Fruit fly (Drosophila melanogaster) whole organism, embryonic: Measurements from ENCODE around the gene Lamtor5.

Source experiments
- Adf1 ChIP-seq: fragments of 200-800 bp; sonication (Bioruptor generic); IDR thresholded peaks from 2 replicates; pipeline ENCODE4 v1.3.6; 2022; ENCODE audit warnings: missing biosample characterization, missing genetic modification characterization
- Asciz ChIP-seq: fragments of 200-800 bp; sonication (Bioruptor generic); optimal IDR thresholded peaks from 2 replicates; lab custom pipeline; 2017; ENCODE audit warnings: missing biosample characterization, mild to moderate bottlenecking, missing genetic modification characterization, missing genetic modification reagents
- CG10147 ChIP-seq: fragments of 200-800 bp; sonication (Bioruptor generic); optimal IDR thresholded peaks from 2 replicates; lab custom pipeline; 2019; ENCODE audit warnings: missing biosample characterization, mild to moderate bottlenecking, missing genetic modification characterization, moderate library complexity
- CG10654 ChIP-seq: fragments of 200-800 bp; sonication (Bioruptor generic); optimal IDR thresholded peaks from 2 replicates; lab custom pipeline; 2016; ENCODE audit warnings: missing biosample characterization, missing genetic modification characterization
- CG10959 ChIP-seq: fragments of 200-800 bp; sonication (Bioruptor generic); IDR thresholded peaks from 2 replicates; pipeline ENCODE4 v1.3.6; 2022; ENCODE audit warnings: missing biosample characterization, missing genetic modification characterization
- CG10979 ChIP-seq: fragments of 200-800 bp; sonication (Bioruptor generic); optimal IDR thresholded peaks from 2 replicates; lab custom pipeline; 2018; ENCODE audit warnings: missing biosample characterization, mild to moderate bottlenecking, missing genetic modification characterization, moderate library complexity
- CG11504 ChIP-seq: fragments of 200-800 bp; sonication (Bioruptor generic); optimal IDR thresholded peaks from 3 replicates; lab custom pipeline; 2019; ENCODE audit warnings: missing biosample characterization, mild to moderate bottlenecking, missing genetic modification characterization, moderate library complexity
- CG1233 ChIP-seq: fragments of 200-800 bp; sonication (Bioruptor generic); optimal IDR thresholded peaks from 4 replicates; lab custom pipeline; 2018; ENCODE audit warnings: missing biosample characterization, mild to moderate bottlenecking, missing genetic modification characterization
- CG12744 ChIP-seq: fragments of 200-800 bp; sonication (Bioruptor generic); optimal IDR thresholded peaks from 2 replicates; lab custom pipeline; 2016; ENCODE audit warnings: missing biosample characterization, missing genetic modification characterization
- CG14667 ChIP-seq: fragments of 200-800 bp; sonication (Bioruptor generic); IDR thresholded peaks from 2 replicates; pipeline ENCODE4 v1.3.6; 2022; ENCODE audit warnings: missing biosample characterization, missing genetic modification characterization
- CG14965 ChIP-seq: fragments of 200-800 bp; sonication (Bioruptor generic); optimal IDR thresholded peaks from 2 replicates; lab custom pipeline; 2016; ENCODE audit warnings: missing biosample characterization, missing genetic modification characterization, borderline replicate concordance
- CG15073 ChIP-seq: fragments of 200-800 bp; sonication (Bioruptor generic); optimal IDR thresholded peaks from 2 replicates; lab custom pipeline; 2016; ENCODE audit warnings: missing biosample characterization, missing genetic modification characterization
- CG15269 ChIP-seq: fragments of 200-800 bp; sonication (Bioruptor generic); optimal IDR thresholded peaks from 2 replicates; lab custom pipeline; 2018; ENCODE audit warnings: missing biosample characterization, mild to moderate bottlenecking, missing genetic modification characterization, moderate library complexity
- CG17361 ChIP-seq: fragments of 200-800 bp; sonication (Bioruptor generic); IDR thresholded peaks from 3 replicates; pipeline ENCODE4 v1.3.6; 2022; ENCODE audit warnings: missing biosample characterization, missing genetic modification characterization
- CG17802 ChIP-seq: fragments of 200-800 bp; sonication (Bioruptor generic); optimal IDR thresholded peaks from 2 replicates; lab custom pipeline; 2018; ENCODE audit warnings: missing biosample characterization, mild to moderate bottlenecking, missing genetic modification characterization, moderate library complexity
- CG18619 ChIP-seq: fragments of 200-800 bp; sonication (Bioruptor generic); optimal IDR thresholded peaks from 3 replicates; lab custom pipeline; 2017; ENCODE audit warnings: missing biosample characterization, mild to moderate bottlenecking, missing genetic modification characterization
- CG2889 ChIP-seq: fragments of 200-800 bp; sonication (Bioruptor generic); IDR thresholded peaks from 3 replicates; pipeline ENCODE4 v1.3.6; 2022; ENCODE audit warnings: missing biosample characterization, missing genetic modification characterization
- CG30020 ChIP-seq: fragments of 200-800 bp; optimal IDR thresholded peaks from 2 replicates; lab custom pipeline; 2019; ENCODE audit warnings: missing biosample characterization, mild to moderate bottlenecking, missing genetic modification characterization, moderate library complexity
- CG3995 ChIP-seq: fragments of 200-800 bp; sonication (Bioruptor generic); optimal IDR thresholded peaks from 3 replicates; lab custom pipeline; 2016; ENCODE audit warnings: missing biosample characterization, missing genetic modification characterization
- CG6689 ChIP-seq: fragments of 200-800 bp; sonication (Bioruptor generic); IDR thresholded peaks from 2 replicates; pipeline ENCODE4 v1.3.6; 2022; ENCODE audit warnings: missing biosample characterization, missing genetic modification characterization
- CG7928 ChIP-seq: fragments of 200-800 bp; sonication (Bioruptor generic); optimal IDR thresholded peaks from 2 replicates; lab custom pipeline; 2017; ENCODE audit warnings: missing biosample characterization, mild to moderate bottlenecking, missing genetic modification characterization
- CG7987 ChIP-seq: fragments of 200-800 bp; sonication (Bioruptor generic); optimal IDR thresholded peaks from 2 replicates; lab custom pipeline; 2018; ENCODE audit warnings: missing biosample characterization, mild to moderate bottlenecking, missing genetic modification characterization, moderate library complexity
- Dip2 ChIP-seq: fragments of 200-800 bp; sonication (Bioruptor generic); IDR thresholded peaks from 2 replicates; pipeline ENCODE4 v1.3.6; 2022; ENCODE audit warnings: missing biosample characterization, missing genetic modification characterization
- Elba2 ChIP-seq: fragments of 200-800 bp; sonication (Bioruptor generic); optimal IDR thresholded peaks from 3 replicates; lab custom pipeline; 2016; ENCODE audit warnings: missing biosample characterization, missing genetic modification characterization
- Fer1 ChIP-seq: fragments of 200-800 bp; sonication (Bioruptor generic); optimal IDR thresholded peaks from 2 replicates; lab custom pipeline; 2017; ENCODE audit warnings: missing biosample characterization, mild to moderate bottlenecking, missing genetic modification characterization
- Hmx ChIP-seq: fragments of 200-800 bp; sonication (Bioruptor generic); optimal IDR thresholded peaks from 2 replicates; lab custom pipeline; 2016; ENCODE audit warnings: missing biosample characterization, missing genetic modification characterization
- Jarid2 ChIP-seq: fragments of 200-800 bp; sonication (Bioruptor generic); optimal IDR thresholded peaks from 3 replicates; lab custom pipeline; 2017; ENCODE audit warnings: mild to moderate bottlenecking, missing biosample characterization, missing genetic modification reagents, missing genetic modification characterization
- MESR4 ChIP-seq: fragments of 200-800 bp; sonication (Bioruptor generic); optimal IDR thresholded peaks from 2 replicates; lab custom pipeline; 2018; ENCODE audit warnings: missing biosample characterization, mild to moderate bottlenecking, missing genetic modification characterization, moderate library complexity
- NK7.1 ChIP-seq: fragments of 200-800 bp; sonication (Bioruptor generic); optimal IDR thresholded peaks from 3 replicates; lab custom pipeline; 2016; ENCODE audit warnings: missing biosample characterization, missing genetic modification characterization
- Scr ChIP-seq: fragments of 200-800 bp; sonication (Bioruptor generic); IDR thresholded peaks from 2 replicates; pipeline ENCODE4 v1.3.6; 2022; ENCODE audit warnings: missing biosample characterization, missing genetic modification characterization; ENCODE audit not compliant: partially characterized antibody
- az2 ChIP-seq: fragments of 200-800 bp; sonication (Bioruptor generic); optimal IDR thresholded peaks from 3 replicates; lab custom pipeline; 2016; ENCODE audit warnings: missing biosample characterization, missing genetic modification characterization
- cg ChIP-seq: fragments of 200-800 bp; sonication (Bioruptor generic); optimal IDR thresholded peaks from 3 replicates; lab custom pipeline; 2019; ENCODE audit warnings: missing biosample characterization, mild to moderate bottlenecking, missing genetic modification characterization, moderate library complexity
- da ChIP-seq: fragments of 200-800 bp; sonication (Bioruptor generic); optimal IDR thresholded peaks from 2 replicates; lab custom pipeline; 2016; ENCODE audit warnings: missing biosample characterization, missing genetic modification characterization
- dan ChIP-seq: fragments of 200-800 bp; sonication (Bioruptor generic); IDR thresholded peaks from 2 replicates; pipeline ENCODE4 v1.3.6; 2022; ENCODE audit warnings: missing biosample characterization, missing genetic modification characterization
- dimm ChIP-seq: fragments of 200-800 bp; sonication (Bioruptor generic); IDR thresholded peaks from 2 replicates; pipeline ENCODE4 v1.3.6; 2022; ENCODE audit warnings: missing biosample characterization, missing genetic modification characterization
- dmrt11E ChIP-seq: fragments of 200-800 bp; sonication (Bioruptor generic); optimal IDR thresholded peaks from 3 replicates; lab custom pipeline; 2018; ENCODE audit warnings: missing biosample characterization, mild to moderate bottlenecking, missing genetic modification characterization, moderate library complexity
- emc ChIP-seq: fragments of 200-800 bp; sonication (Bioruptor generic); optimal IDR thresholded peaks from 2 replicates; lab custom pipeline; 2016; ENCODE audit warnings: missing biosample characterization, missing genetic modification characterization
- en ChIP-seq: fragments of 200-800 bp; sonication (Bioruptor generic); optimal IDR thresholded peaks from 2 replicates; lab custom pipeline; 2016; ENCODE audit warnings: missing biosample characterization, missing genetic modification characterization
- hkb ChIP-seq, 2 experiments: fragments of 200-800 bp in 1 of 2; fragments of >200 bp in 1 of 2; sonication (Bioruptor generic) in 1 of 2; IDR thresholded peaks in 1 of 2; optimal IDR thresholded peaks in 1 of 2; 2 replicates each; pipeline versions ENCODE4 v1.3.6 to Lab custom; 2017 to 2022; ENCODE audit warnings: missing biosample characterization in 1 of 2, missing genetic modification characterization in 1 of 2
- luna ChIP-seq: fragments of 200-800 bp; sonication (Bioruptor generic); optimal IDR thresholded peaks from 2 replicates; lab custom pipeline; 2016; ENCODE audit warnings: missing biosample characterization, missing genetic modification characterization
- pb ChIP-seq: fragments of 200-800 bp; sonication (Bioruptor generic); optimal IDR thresholded peaks from 3 replicates; lab custom pipeline; 2016; ENCODE audit warnings: missing biosample characterization, missing genetic modification characterization
- pzg ChIP-seq: fragments of 200-800 bp; sonication (Bioruptor generic); optimal IDR thresholded peaks from 3 replicates; lab custom pipeline; 2018; ENCODE audit warnings: missing biosample characterization, mild to moderate bottlenecking, missing genetic modification characterization, moderate library complexity
- ranshi ChIP-seq: fragments of 200-800 bp; sonication (Bioruptor generic); IDR thresholded peaks from 2 replicates; pipeline ENCODE4 v1.3.6; 2022; ENCODE audit warnings: missing biosample characterization, missing genetic modification characterization
- scrt ChIP-seq: fragments of 200-800 bp; sonication (Bioruptor generic); optimal IDR thresholded peaks from 2 replicates; lab custom pipeline; 2018; ENCODE audit warnings: missing biosample characterization, mild to moderate bottlenecking, missing genetic modification characterization, moderate library complexity
- sisA ChIP-seq: fragments of 200-800 bp; sonication (Bioruptor generic); IDR thresholded peaks from 2 replicates; pipeline ENCODE4 v1.3.6; 2022; ENCODE audit warnings: missing biosample characterization, missing genetic modification characterization
- sob ChIP-seq: fragments of 200-800 bp; sonication (Bioruptor generic); IDR thresholded peaks from 2 replicates; pipeline ENCODE4 v1.3.6; 2022; ENCODE audit warnings: missing biosample characterization, missing genetic modification characterization
- sqz ChIP-seq: fragments of 200-800 bp; sonication (Bioruptor generic); optimal IDR thresholded peaks from 3 replicates; lab custom pipeline; 2018; ENCODE audit warnings: missing biosample characterization, mild to moderate bottlenecking, missing genetic modification characterization
- stc ChIP-seq: fragments of 200-800 bp; sonication (Bioruptor generic); IDR thresholded peaks from 2 replicates; pipeline ENCODE4 v1.3.6; 2022; ENCODE audit warnings: missing biosample characterization, missing genetic modification characterization
- sug ChIP-seq: fragments of 200-800 bp; optimal IDR thresholded peaks from 2 replicates; lab custom pipeline; 2019; ENCODE audit warnings: missing biosample characterization, mild to moderate bottlenecking, missing genetic modification characterization, moderate library complexity
- tin ChIP-seq: fragments of 200-800 bp; sonication (Bioruptor generic); optimal IDR thresholded peaks from 3 replicates; lab custom pipeline; 2016; ENCODE audit warnings: missing biosample characterization, missing genetic modification characterization
- tio ChIP-seq: fragments of 200-800 bp; sonication (Bioruptor generic); optimal IDR thresholded peaks from 2 replicates; lab custom pipeline; 2017; ENCODE audit warnings: missing biosample characterization, missing genetic modification characterization, inconsistent platforms

The Lamtor5 gene

dm6 chrX:1899445-1900085 is 40.8 kb upstream of the Lamtor5 start (continued):
- TF ChIP-seq ranshi (GFP tag; lab: Robert Waterston, UW) = no peak
- TF ChIP-seq Fer1 (GFP tag; lab: Kevin White, UChicago) = no peak
- TF ChIP-seq pzg (GFP tag; lab: Kevin White, UChicago) = peak; percentile 16
- TF ChIP-seq CG7987 (GFP tag; lab: Kevin White, UChicago) = no peak
- no peak for TF ChIP-seq az2 (GFP tag; lab: Kevin White, UChicago)
- no peak for TF ChIP-seq en
- no peak for TF ChIP-seq stc
- no peak for TF ChIP-seq Elba2 (GFP tag; lab: Kevin White, UChicago)
- no peak for TF ChIP-seq Jarid2
- peak; percentile 32 for TF ChIP-seq scrt (GFP tag; lab: Kevin White, UChicago)
- no peak for TF ChIP-seq Dip2
- TF ChIP-seq CG17802 (tag; lab: Kevin White, UChicago) = no peak
- no peak for TF ChIP-seq CG15073 (GFP tag; lab: Kevin White, UChicago)
- no peak for TF ChIP-seq CG15269
- TF ChIP-seq da = no peak
- TF ChIP-seq sob = no peak
- TF ChIP-seq MESR4 (GFP tag; lab: Kevin White, UChicago) = peak; percentile 82
- TF ChIP-seq tin (GFP tag; lab: Kevin White, UChicago) = no peak
- TF ChIP-seq sug (tag; lab: Kevin White, UChicago) = no peak
- TF ChIP-seq sqz (GFP tag; lab: Kevin White, UChicago) = no peak
- TF ChIP-seq CG7928 = no peak
- TF ChIP-seq dmrt11E = no peak
- TF ChIP-seq sisA (GFP tag; lab: Robert Waterston, UW) = no peak
- TF ChIP-seq CG1233 = no peak
- TF ChIP-seq CG17361 (GFP tag; lab: Robert Waterston, UW) = no peak
- 0 out of 2 replicates have a peak, but pooled peaks have one; percentile 21 for TF ChIP-seq Scr (GFP tag; lab: Robert Waterston, UW)
- no peak for TF ChIP-seq CG14965 (GFP tag; lab: Kevin White, UChicago)
- TF ChIP-seq CG14667 (GFP tag; lab: Robert Waterston, UW) = no peak
- no peak for TF ChIP-seq NK7.1 (GFP tag; lab: Kevin White, UChicago)
- TF ChIP-seq Hmx (GFP tag; lab: Kevin White, UChicago) = no peak
- TF ChIP-seq tio (GFP tag; lab: Kevin White, UChicago) = no peak
- TF ChIP-seq Adf1 (GFP tag; lab: Robert Waterston, UW) = 0 out of 2 replicates have a peak, but pooled peaks have one; percentile 12
- no peak for TF ChIP-seq luna (GFP tag; lab: Kevin White, UChicago)
- no peak for TF ChIP-seq CG10654 (GFP tag; lab: Kevin White, UChicago)
- TF ChIP-seq emc (GFP tag; lab: Kevin White, UChicago) = no peak
- no peak for TF ChIP-seq CG3995 (GFP tag; lab: Kevin White, UChicago)
- TF ChIP-seq CG10147 (GFP tag; lab: Kevin White, UChicago) = no peak
- no peak for TF ChIP-seq CG12744 (GFP tag; lab: Kevin White, UChicago)
- no peak for TF ChIP-seq CG10979
- no peak for TF ChIP-seq Asciz (GFP tag; lab: Kevin White, UChicago)
- no peak for TF ChIP-seq CG10959 (GFP tag; lab: Robert Waterston, UW)
- TF ChIP-seq dan (GFP tag; lab: Robert Waterston, UW) = no peak
- TF ChIP-seq CG30020 (tag; lab: Kevin White, UChicago) = no peak
- TF ChIP-seq CG11504 = no peak
- no peak for TF ChIP-seq CG2889 (GFP tag; lab: Robert Waterston, UW)
- TF ChIP-seq CG18619 (GFP tag; lab: Kevin White, UChicago) = no peak
- TF ChIP-seq CG6689 (GFP tag; lab: Robert Waterston, UW) = no peak
- TF ChIP-seq pb = no peak
- no peak for TF ChIP-seq dimm (GFP tag; lab: Robert Waterston, UW)
- TF ChIP-seq hkb (optimal IDR thresholded peaks at IDR 0.05; lab: Kevin White, UChicago) = no peak
- TF ChIP-seq hkb (GFP tag; IDR thresholded peaks at IDR 0.05; lab: Robert Waterston, UW) = no peak
- peak; percentile 88 for TF ChIP-seq cg (GFP tag; lab: Kevin White, UChicago)
